Fruit fly (Drosophila melanogaster): ENCODE results near the gene Cht7.

The Cht7 gene

dm6 chr3L:3046325-3047156 lies 60.2 kb downstream of the Cht7 start, which contains the start of the genes scramb2 and Sk2 (continued):
- TF ChIP-seq crp (GFP tag; optimal IDR thresholded peaks at IDR 0.05): peak in 1 of 2 experiments; percentile 59
- peak; percentile 80 for TF ChIP-seq CG33557 (GFP tag; optimal IDR thresholded peaks at IDR 0.05)
- TF ChIP-seq usp (GFP tag; optimal IDR thresholded peaks at IDR 0.05): no peak
- peak; percentile 86 for TF ChIP-seq CG7357 (GFP tag; IDR thresholded peaks at IDR 0.05)
- peak; percentile 51 for TF ChIP-seq sima (GFP tag; optimal IDR thresholded peaks at IDR 0.05)
- TF ChIP-seq CG3847 (GFP tag; IDR thresholded peaks at IDR 0.05): peak; percentile 91
- peak; percentile 91 for TF ChIP-seq CG14050 (GFP tag; IDR thresholded peaks at IDR 0.05)
- TF ChIP-seq psq (GFP tag; optimal IDR thresholded peaks at IDR 0.05): peak; percentile 78
- peak; percentile 85 for TF ChIP-seq CG17612 (GFP tag; IDR thresholded peaks at IDR 0.05)
- TF ChIP-seq h (optimal IDR thresholded peaks at IDR 0.05): no peak
- peak; percentile 92 for TF ChIP-seq Ptx1 (GFP tag; IDR thresholded peaks at IDR 0.05)
- peak; percentile 57 for TF ChIP-seq CHES-1-like (GFP tag; optimal IDR thresholded peaks at IDR 0.05)
- TF ChIP-seq ham (GFP tag; IDR thresholded peaks at IDR 0.05): peak; percentile 77
- no peak for TF ChIP-seq ato (GFP tag; IDR thresholded peaks at IDR 0.05; ENCODE audit: partially characterized antibody)
- peak; percentile 92 for TF ChIP-seq CG6765 (GFP tag; optimal IDR thresholded peaks at IDR 0.05)
- TF ChIP-seq CG30403 (GFP tag; optimal IDR thresholded peaks at IDR 0.05): peak; percentile 94
- peak; percentile 75 for TF ChIP-seq CG3838 (GFP tag; optimal IDR thresholded peaks at IDR 0.05)
- peak; percentile 42 for TF ChIP-seq CG3163 (GFP tag; optimal IDR thresholded peaks at IDR 0.05)
- peak; percentile 67 for TF ChIP-seq pum (GFP tag; optimal IDR thresholded peaks at IDR 0.05)
- TF ChIP-seq ERR (GFP tag; optimal IDR thresholded peaks at IDR 0.05): peak; percentile 83
- TF ChIP-seq CG2712 (tag; optimal IDR thresholded peaks at IDR 0.05): peak; percentile 94
- TF ChIP-seq Dek (tag; optimal IDR thresholded peaks at IDR 0.05): peak; percentile 94
- TF ChIP-seq CG16813 (GFP tag; IDR thresholded peaks at IDR 0.05; ENCODE audit: partially characterized antibody): no peak
- TF ChIP-seq so (GFP tag; IDR thresholded peaks at IDR 0.05): peak; percentile 95; the same call in 2 of the 3 replicates
- peak; percentile 91 for TF ChIP-seq CG3726 (GFP tag; IDR thresholded peaks at IDR 0.05)
- no peak for TF ChIP-seq hbn (GFP tag; IDR thresholded peaks at IDR 0.05; ENCODE audit: partially characterized antibody)
- peak; percentile 88 for TF ChIP-seq CG10274 (GFP tag; optimal IDR thresholded peaks at IDR 0.05)
- peak; percentile 88 for TF ChIP-seq CG32767 (GFP tag; IDR thresholded peaks at IDR 0.05)
- no peak for TF ChIP-seq lov (optimal IDR thresholded peaks at IDR 0.05)
- peak; percentile 90 for TF ChIP-seq lov (GFP tag; IDR thresholded peaks at IDR 0.05)
- peak; percentile 83 for TF ChIP-seq CG14710 (tag; optimal IDR thresholded peaks at IDR 0.05)
- TF ChIP-seq CG34422 (GFP tag; IDR thresholded peaks at IDR 0.05): peak; percentile 96
- TF ChIP-seq Oaz (GFP tag; IDR thresholded peaks at IDR 0.05): peak; percentile 91
- TF ChIP-seq emc (GFP tag; optimal IDR thresholded peaks at IDR 0.05): peak; percentile 53
- peak; percentile 92 for TF ChIP-seq E2f1 (GFP tag; IDR thresholded peaks at IDR 0.05)
- peak; percentile 83 to 96 for TF ChIP-seq Hr51 (GFP tag; optimal IDR thresholded peaks at IDR 0.05)
- peak; percentile 81 for TF ChIP-seq CG1792 (GFP tag; optimal IDR thresholded peaks at IDR 0.05)
- peak; percentile 92 for TF ChIP-seq Aef1 (GFP tag; IDR thresholded peaks at IDR 0.05)
- TF ChIP-seq dimm (GFP tag; IDR thresholded peaks at IDR 0.05): peak; percentile 83
- TF ChIP-seq CG10543 (GFP tag; optimal IDR thresholded peaks at IDR 0.05): peak; percentile 86
- TF ChIP-seq Bteb2 (GFP tag; optimal IDR thresholded peaks at IDR 0.05): peak; percentile 73
- peak; percentile 90 for TF ChIP-seq CG4854 (GFP tag; optimal IDR thresholded peaks at IDR 0.05)
- TF ChIP-seq CG18619 (GFP tag; optimal IDR thresholded peaks at IDR 0.05): peak; percentile 90
- peak; percentile 93 for TF ChIP-seq CG12104 (GFP tag; optimal IDR thresholded peaks at IDR 0.05)
- TF ChIP-seq bab2 (GFP tag; optimal IDR thresholded peaks at IDR 0.05): peak; percentile 87
- TF ChIP-seq CG4282 (GFP tag; optimal IDR thresholded peaks at IDR 0.05): peak; percentile 20
- no peak for TF ChIP-seq CG34224 (GFP tag; IDR thresholded peaks at IDR 0.05; ENCODE audit: partially characterized antibody)
- peak; percentile 88 for TF ChIP-seq cato (GFP tag; optimal IDR thresholded peaks at IDR 0.05; ENCODE audit: borderline replicate concordance)
- TF ChIP-seq Usf (GFP tag; optimal IDR thresholded peaks at IDR 0.05): peak; percentile 87
- peak; percentile 97 for TF ChIP-seq ci (GFP tag; IDR thresholded peaks at IDR 0.05)

Measured in whole organism, embryonic.